Comparison of ENCODE assay signal across 3 fruit fly cellular contexts in the genomic region with DNA sequence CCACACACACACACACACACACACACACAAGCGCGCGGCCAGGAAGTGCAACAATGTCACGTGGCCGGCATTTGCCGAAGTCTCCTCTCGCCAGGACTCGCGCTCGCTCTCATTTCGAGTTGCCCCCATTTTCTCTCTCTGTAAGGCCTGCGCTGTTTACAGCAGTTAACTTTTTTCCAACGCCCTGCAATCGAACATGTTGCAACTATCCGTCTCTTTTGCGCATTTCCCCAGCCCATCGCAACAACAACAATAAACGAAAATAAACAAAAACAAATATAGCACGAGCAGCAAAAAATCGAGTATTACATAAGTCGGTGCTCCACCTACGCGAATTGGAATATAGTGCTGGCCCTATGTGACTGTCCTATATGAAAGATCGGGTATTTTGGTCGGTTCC.
TF ChIP-seq lines count a peak whose summit lies in the region.

No protein-coding gene starts in this region.

- no peak for TF ChIP-seq CTCF in whole organism, embryonic (GFP tag; optimal IDR thresholded peaks at IDR 0.05; lab: Kevin White, UChicago)

TF ChIP-seq in whole organism, adult, 20 proteins besides CTCF, POLR2A, EP300 and RAD21:
- TF ChIP-seq CG1620 (GFP tag; optimal IDR thresholded peaks at IDR 0.05; lab: Kevin White, UChicago) (no peak), CG11617 (GFP tag; optimal IDR thresholded peaks at IDR 0.05; lab: Kevin White, UChicago) (no peak), Crg-1 (GFP tag; optimal IDR thresholded peaks at IDR 0.05; lab: Kevin White, UChicago) (no peak), Mnt (GFP tag; optimal IDR thresholded peaks at IDR 0.05; lab: Kevin White, UChicago) (no peak), pad (GFP tag; optimal IDR thresholded peaks at IDR 0.05; lab: Kevin White, UChicago) (peak; percentile 79), CG7101 (tag; optimal IDR thresholded peaks at IDR 0.05; lab: Kevin White, UChicago) (no peak)
TF ChIP-seq in whole organism, adult: peak in this region for 1.

TF ChIP-seq in whole organism, embryonic, 481 proteins besides CTCF, POLR2A, EP300 and RAD21:
- TF ChIP-seq zf30C (GFP tag; optimal IDR thresholded peaks at IDR 0.05; lab: Kevin White, UChicago) (peak; percentile 12), CG9437 (GFP tag; optimal IDR thresholded peaks at IDR 0.05; lab: Kevin White, UChicago) (no peak), CG7556 (GFP tag; optimal IDR thresholded peaks at IDR 0.05; lab: Kevin White, UChicago) (no peak), Hmr (GFP tag; optimal IDR thresholded peaks at IDR 0.05; lab: Kevin White, UChicago) (no peak), CG15073 (GFP tag; optimal IDR thresholded peaks at IDR 0.05; lab: Kevin White, UChicago) (no peak), Mrtf (GFP tag; IDR thresholded peaks at IDR 0.05; lab: Robert Waterston, UW) (0 out of 3 replicates have a peak, but pooled peaks have one; percentile 10), cato (GFP tag; optimal IDR thresholded peaks at IDR 0.05; lab: Kevin White, UChicago; ENCODE audit: borderline replicate concordance) (no peak), bowl (GFP tag; IDR thresholded peaks at IDR 0.05; lab: Robert Waterston, UW) (no peak), twi (tag; optimal IDR thresholded peaks at IDR 0.05; lab: Kevin White, UChicago) (no peak), Gug (GFP tag; IDR thresholded peaks at IDR 0.05; lab: Robert Waterston, UW) (no peak), slp2 (GFP tag; optimal IDR thresholded peaks at IDR 0.05; lab: Kevin White, UChicago) (no peak), Hand (GFP tag; optimal IDR thresholded peaks at IDR 0.05; lab: Kevin White, UChicago) (no peak), CG5180 (GFP tag; optimal IDR thresholded peaks at IDR 0.05; lab: Kevin White, UChicago) (peak; percentile 95), D (optimal IDR thresholded peaks at IDR 0.05; lab: Kevin White, UChicago) (no peak), D (GFP tag; optimal IDR thresholded peaks at IDR 0.05; lab: Kevin White, UChicago) (no peak), Ets65A (GFP tag; lab: Kevin White, UChicago) (peak; percentile 13), sc (optimal IDR thresholded peaks at IDR 0.05; lab: Kevin White, UChicago) (no peak), sc (GFP tag; optimal IDR thresholded peaks at IDR 0.05; lab: Kevin White, UChicago) (no peak), Stat92E (GFP tag; optimal IDR thresholded peaks at IDR 0.05; lab: Kevin White, UChicago) (no peak), CG8944 (GFP tag; optimal IDR thresholded peaks at IDR 0.05; lab: Kevin White, UChicago) (no peak), ERR (GFP tag; optimal IDR thresholded peaks at IDR 0.05; lab: Kevin White, UChicago) (no peak), so (GFP tag; IDR thresholded peaks at IDR 0.05; lab: Robert Waterston, UW) (no peak), CG8924 (tag; optimal IDR thresholded peaks at IDR 0.05; lab: Kevin White, UChicago) (no peak)

TF ChIP-seq in whole organism, wandering third instar larva, 38 proteins besides CTCF, POLR2A, EP300 and RAD21:
- TF ChIP-seq Dfd (GFP tag; optimal IDR thresholded peaks at IDR 0.05; lab: Kevin White, UChicago) (peak; percentile 41), HLH106 (tag; optimal IDR thresholded peaks at IDR 0.05; lab: Kevin White, UChicago) (no peak)
